Worm (Caenorhabditis elegans) whole organism, L2 larva: Measurements from ENCODE around the gene sru-45.

Source experiments
- F13H6.1 ChIP-seq: sonication (generic microtip); optimal IDR thresholded peaks from 2 replicates; lab custom pipeline; 2016; ENCODE audit warnings: missing genetic modification characterization, missing compliant biosample characterization
- ZK546.5 ChIP-seq: sonication (generic microtip); optimal IDR thresholded peaks from 2 replicates; lab custom pipeline; 2017; ENCODE audit warnings: missing biosample characterization, missing genetic modification characterization
- aly-2 ChIP-seq: fragments of 150-350 bp; optimal IDR thresholded peaks from 2 replicates; lab custom pipeline; 2014; ENCODE audit warnings: missing biosample characterization, missing genetic modification characterization
- dmd-4 ChIP-seq: sonication (generic microtip); optimal IDR thresholded peaks from 2 replicates; lab custom pipeline; 2017; ENCODE audit warnings: missing biosample characterization, missing genetic modification characterization
- egl-27 ChIP-seq: sonication (generic microtip); optimal IDR thresholded peaks from 3 replicates; lab custom pipeline; 2017; ENCODE audit warnings: missing biosample characterization, missing genetic modification reagents, missing genetic modification characterization
- elt-3 ChIP-seq: sonication (generic microtip); optimal IDR thresholded peaks from 2 replicates; lab custom pipeline; 2017; ENCODE audit warnings: missing biosample characterization, missing genetic modification characterization
- nhr-12 ChIP-seq: fragments of 150-350 bp; optimal IDR thresholded peaks from 2 replicates; lab custom pipeline; 2014; ENCODE audit warnings: missing biosample characterization, missing genetic modification characterization
- nhr-21 ChIP-seq: fragments of 150-350 bp; optimal IDR thresholded peaks from 2 replicates; lab custom pipeline; 2014; ENCODE audit warnings: missing biosample characterization, missing genetic modification characterization
- unc-39 ChIP-seq: fragments of 150-350 bp; optimal IDR thresholded peaks from 2 replicates; lab custom pipeline; 2014; ENCODE audit warnings: missing biosample characterization, missing genetic modification characterization

- TF ChIP-seq unc-39 (tag; lab: Kevin White, UChicago): no peak
- no peak for TF ChIP-seq nhr-12 (tag; lab: Kevin White, UChicago)
- no peak for TF ChIP-seq dmd-4 (tag; lab: Kevin White, UChicago)
- TF ChIP-seq ZK546.5 (tag; lab: Kevin White, UChicago): no peak
- TF ChIP-seq F13H6.1 (tag; lab: Kevin White, UChicago): no peak
- no peak for TF ChIP-seq aly-2 (tag; lab: Kevin White, UChicago)
- TF ChIP-seq egl-27 (tag; lab: Kevin White, UChicago): no peak
- TF ChIP-seq nhr-21 (tag; lab: Kevin White, UChicago): no peak
- no peak for TF ChIP-seq elt-3 (tag; lab: Kevin White, UChicago)
Observed at ce11 chrV:16600623-16601022, 34.9 kb downstream of the sru-45 start, which contains the start of gene T03E6.9.
